Worm (Caenorhabditis elegans): ENCODE data around the gene str-28.

The str-28 gene

DNA sequence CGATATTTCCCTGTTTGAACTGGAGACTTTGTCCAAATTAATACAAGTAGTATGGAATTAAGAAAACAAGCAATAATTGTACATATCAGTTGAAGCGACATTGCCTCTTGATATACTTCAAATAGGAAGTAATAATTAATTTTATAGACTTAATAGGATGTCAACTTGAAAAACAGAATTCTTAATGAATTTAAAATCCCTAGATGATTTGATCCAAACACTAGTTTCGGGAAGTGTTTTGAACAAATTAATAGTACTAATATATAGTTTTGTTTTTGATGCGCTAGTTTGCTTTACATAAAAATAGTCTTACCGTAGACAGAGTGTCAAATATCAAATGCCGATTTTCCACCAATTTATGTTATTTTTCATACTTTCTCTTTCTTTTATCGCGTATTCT lies 5.7 kb upstream of the str-28 start, which contains the start of gene str-190:
Gene str-190, minus strand, starts transcription at position 101 of the 400 bp plus-strand sequence.
- TF ChIP-seq gmeb-2 (tag; optimal IDR thresholded peaks at IDR 0.05) (no peak), ceh-18 (tag; optimal IDR thresholded peaks at IDR 0.05) (no peak), K09A11.1 (tag; optimal IDR thresholded peaks at IDR 0.05; ENCODE audit: insufficient read depth) (no peak), odd-2 (tag; optimal IDR thresholded peaks at IDR 0.05) (no peak), madf-2 (tag; optimal IDR thresholded peaks at IDR 0.05) (no peak), dmd-4 (tag; optimal IDR thresholded peaks at IDR 0.05; ENCODE audit: borderline replicate concordance) (no peak), nhr-11 (tag; optimal IDR thresholded peaks at IDR 0.05) (no peak), ets-4 (tag; optimal IDR thresholded peaks at IDR 0.05) (no peak), syd-9 (tag; optimal IDR thresholded peaks at IDR 0.05) (no peak), pag-3 (tag; optimal IDR thresholded peaks at IDR 0.05; ENCODE audit: borderline replicate concordance) (no peak), sox-4 (tag; optimal IDR thresholded peaks at IDR 0.05) (no peak)

DNA sequence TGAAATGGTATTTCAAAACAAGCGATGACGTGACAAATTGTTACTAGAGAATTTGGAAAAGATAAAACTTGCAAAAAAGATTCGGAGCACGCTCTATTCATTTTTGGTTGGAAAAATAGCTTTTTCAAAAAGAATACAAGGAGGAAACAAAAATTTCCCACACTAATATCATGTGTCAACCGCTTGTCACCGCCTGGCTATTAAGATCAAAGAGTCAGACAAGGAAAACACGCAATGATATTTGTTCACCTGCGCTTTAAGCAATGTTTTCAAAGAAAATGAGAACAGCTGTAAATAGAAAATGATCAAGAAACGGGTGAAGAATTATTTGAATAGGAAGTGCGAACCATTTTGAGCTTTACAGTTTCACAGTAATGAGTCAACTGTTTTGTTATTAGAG lies 4.1 kb upstream of the str-28 start, which contains the start of gene srh-125:
Gene srh-125, minus strand, starts transcription at position 101 of the 400 bp plus-strand sequence.
- no peak for TF ChIP-seq T23F11.4 (GFP tag; optimal IDR thresholded peaks at IDR 0.05)
- no peak for TF ChIP-seq hlh-15 (tag; optimal IDR thresholded peaks at IDR 0.05)
- TF ChIP-seq mec-3 (tag; optimal IDR thresholded peaks at IDR 0.05; ENCODE audit: borderline replicate concordance), result no peak
- TF ChIP-seq unc-86 (tag; optimal IDR thresholded peaks at IDR 0.05), result no peak
- no peak for TF ChIP-seq C08G9.2 (tag; optimal IDR thresholded peaks at IDR 0.05)
- TF ChIP-seq K02D7.2 (tag; optimal IDR thresholded peaks at IDR 0.05), result no peak
- no peak for TF ChIP-seq ahr-1 (tag; optimal IDR thresholded peaks at IDR 0.05)
- no peak for TF ChIP-seq sox-2 (GFP tag; IDR thresholded peaks at IDR 0.05)
- TF ChIP-seq fkh-6 (tag; optimal IDR thresholded peaks at IDR 0.05), result no peak
- TF ChIP-seq lim-6 (tag; optimal IDR thresholded peaks at IDR 0.05), result no peak
- TF ChIP-seq ceh-19 (GFP tag; optimal IDR thresholded peaks at IDR 0.05), result no peak
- TF ChIP-seq pha-4 (tag; optimal IDR thresholded peaks at IDR 0.05), result no peak
- no peak for TF ChIP-seq madf-2 (tag; optimal IDR thresholded peaks at IDR 0.05)

DNA sequence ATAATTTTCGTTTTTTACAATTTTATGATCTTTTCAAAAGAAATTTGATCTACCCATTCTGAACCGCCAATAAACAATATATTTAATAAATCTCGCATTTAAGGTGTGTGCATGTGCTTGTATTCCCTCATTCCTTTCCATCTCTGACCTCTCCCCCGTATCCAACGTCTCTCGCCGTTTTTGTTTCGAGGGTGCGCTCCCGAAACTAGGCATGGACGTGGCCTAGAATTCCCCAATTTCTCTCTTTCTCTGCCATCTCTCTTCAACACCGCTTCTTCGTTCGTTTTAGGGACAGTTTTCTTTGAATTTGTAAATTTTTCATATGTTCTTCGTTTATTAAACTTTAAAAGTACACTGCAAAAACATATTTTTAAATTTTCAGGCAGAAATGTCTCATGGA lies 7.2 kb downstream of the str-28 start, which contains the start of gene F25E5.1:
Gene F25E5.1, plus strand, starts transcription at position 376 of the 400 bp plus-strand sequence.
- TF ChIP-seq ceh-24 (tag; optimal IDR thresholded peaks at IDR 0.05), result no peak
- peak; percentile 18 for TF ChIP-seq pag-3 (tag; optimal IDR thresholded peaks at IDR 0.05; ENCODE audit: borderline replicate concordance)
- no peak for TF ChIP-seq pax-1 (tag; optimal IDR thresholded peaks at IDR 0.05)
- no peak for TF ChIP-seq ceh-6 (GFP tag; optimal IDR thresholded peaks at IDR 0.05)
- TF ChIP-seq pqm-1 (tag; optimal IDR thresholded peaks at IDR 0.05), result no peak
- peak; percentile 46 for TF ChIP-seq lim-6 (tag; optimal IDR thresholded peaks at IDR 0.05)
- TF ChIP-seq rnt-1 (tag; optimal IDR thresholded peaks at IDR 0.05), result peak; percentile 80
- TF ChIP-seq tbx-2 (tag; optimal IDR thresholded peaks at IDR 0.05), result peak; percentile 80
- peak; percentile 69 for TF ChIP-seq ceh-2 (tag; optimal IDR thresholded peaks at IDR 0.05)
- TF ChIP-seq hlh-15 (tag; optimal IDR thresholded peaks at IDR 0.05), result no peak
- TF ChIP-seq tbx-7 (tag; optimal IDR thresholded peaks at IDR 0.05), result peak; percentile 53
- no peak for TF ChIP-seq nhr-232 (tag; optimal IDR thresholded peaks at IDR 0.05)
- TF ChIP-seq unc-55 (GFP tag; optimal IDR thresholded peaks at IDR 0.05), result peak; percentile 2
- TF ChIP-seq che-1 (tag; optimal IDR thresholded peaks at IDR 0.05), result no peak
- TF ChIP-seq sox-4 (tag; optimal IDR thresholded peaks at IDR 0.05), result no peak
- no peak for TF ChIP-seq ceh-19 (GFP tag; optimal IDR thresholded peaks at IDR 0.05)
- peak; percentile 50 for TF ChIP-seq hlh-30 (tag; optimal IDR thresholded peaks at IDR 0.05; ENCODE audit: insufficient read depth)
- TF ChIP-seq gmeb-2 (tag; optimal IDR thresholded peaks at IDR 0.05), result peak; percentile 25
- TF ChIP-seq elt-4 (tag; optimal IDR thresholded peaks at IDR 0.05), result no peak
- TF ChIP-seq ceh-18 (tag; optimal IDR thresholded peaks at IDR 0.05), result peak; percentile 30
- TF ChIP-seq ceh-22 (tag; optimal IDR thresholded peaks at IDR 0.05), result no peak
- TF ChIP-seq fkh-10 (GFP tag; optimal IDR thresholded peaks at IDR 0.05), result no peak
- no peak for TF ChIP-seq hlh-13 (GFP tag; optimal IDR thresholded peaks at IDR 0.05)
- TF ChIP-seq pros-1 (tag; optimal IDR thresholded peaks at IDR 0.05), result peak; percentile 11
- peak; percentile 42 for TF ChIP-seq zip-5 (tag; optimal IDR thresholded peaks at IDR 0.05)
- TF ChIP-seq pha-4 (tag; optimal IDR thresholded peaks at IDR 0.05), result no peak
- no peak for TF ChIP-seq ceh-48 (tag; optimal IDR thresholded peaks at IDR 0.05)
- TF ChIP-seq ttx-3 (tag; optimal IDR thresholded peaks at IDR 0.05), result no peak
- peak; percentile 70 for TF ChIP-seq nfya-1 (tag; optimal IDR thresholded peaks at IDR 0.05)
- no peak for TF ChIP-seq ceh-30 (tag; optimal IDR thresholded peaks at IDR 0.05)
- TF ChIP-seq ets-4 (tag; optimal IDR thresholded peaks at IDR 0.05), result peak; percentile 78
- peak; percentile 59 for TF ChIP-seq hlh-8 (tag; optimal IDR thresholded peaks at IDR 0.05)
- TF ChIP-seq lin-11 (tag; optimal IDR thresholded peaks at IDR 0.05), result no peak
- TF ChIP-seq sdc-2 (tag; optimal IDR thresholded peaks at IDR 0.05), result peak; percentile 47
- no peak for TF ChIP-seq madf-2 (tag; optimal IDR thresholded peaks at IDR 0.05)
- no peak for TF ChIP-seq odd-2 (tag; optimal IDR thresholded peaks at IDR 0.05)
